Fruit fly (Drosophila melanogaster) whole organism, embryonic: Measurements from ENCODE around the gene Rai1.

Experiments
- B-H2 ChIP-seq: fragments of 200-800 bp; sonication (Bioruptor generic); optimal IDR thresholded peaks from 2 replicates; lab custom pipeline; 2018; ENCODE audit warnings: missing biosample characterization, mild to moderate bottlenecking, missing genetic modification characterization
- CG10321 ChIP-seq: fragments of 200-800 bp; sonication (Bioruptor generic); IDR thresholded peaks from 2 replicates; pipeline ENCODE4 v1.3.6; 2022; ENCODE audit warnings: missing biosample characterization, missing genetic modification characterization
- CG10431 ChIP-seq: fragments of 200-800 bp; sonication (Bioruptor generic); optimal IDR thresholded peaks from 3 replicates; lab custom pipeline; 2018; ENCODE audit warnings: missing biosample characterization, mild to moderate bottlenecking, missing genetic modification characterization
- CG11398 ChIP-seq: fragments of 200-800 bp; sonication (Bioruptor generic); optimal IDR thresholded peaks from 2 replicates; lab custom pipeline; 2016; ENCODE audit warnings: missing biosample characterization, missing genetic modification characterization
- CG11504 ChIP-seq: fragments of 200-800 bp; sonication (Bioruptor generic); optimal IDR thresholded peaks from 3 replicates; lab custom pipeline; 2019; ENCODE audit warnings: missing biosample characterization, mild to moderate bottlenecking, missing genetic modification characterization, moderate library complexity
- CG11560 ChIP-seq: fragments of 200-800 bp; sonication (Bioruptor generic); IDR thresholded peaks from 3 replicates; pipeline ENCODE4 v1.3.6; 2022; ENCODE audit warnings: missing biosample characterization, missing genetic modification characterization
- CG11723 ChIP-seq: fragments of 200-800 bp; sonication (Bioruptor generic); optimal IDR thresholded peaks from 2 replicates; lab custom pipeline; 2017; ENCODE audit warnings: missing biosample characterization, mild to moderate bottlenecking, missing genetic modification characterization
- CG14441 ChIP-seq: fragments of 200-800 bp; sonication (Bioruptor generic); IDR thresholded peaks from 2 replicates; pipeline ENCODE4 v1.3.6; 2022; ENCODE audit warnings: missing biosample characterization, missing genetic modification characterization
- CG18619 ChIP-seq: fragments of 200-800 bp; sonication (Bioruptor generic); optimal IDR thresholded peaks from 3 replicates; lab custom pipeline; 2017; ENCODE audit warnings: missing biosample characterization, mild to moderate bottlenecking, missing genetic modification characterization
- CG2678 ChIP-seq: fragments of 200-800 bp; sonication (Bioruptor generic); optimal IDR thresholded peaks from 3 replicates; lab custom pipeline; 2019; ENCODE audit warnings: missing biosample characterization, mild to moderate bottlenecking, missing genetic modification characterization, moderate library complexity
- CG31365 ChIP-seq: fragments of 200-800 bp; sonication (Bioruptor generic); optimal IDR thresholded peaks from 2 replicates; lab custom pipeline; 2018; ENCODE audit warnings: missing biosample characterization, mild to moderate bottlenecking, missing genetic modification characterization
- CG32772 ChIP-seq: fragments of 200-800 bp; sonication (Bioruptor generic); IDR thresholded peaks from 2 replicates; pipeline ENCODE4 v1.3.6; 2022; ENCODE audit warnings: missing biosample characterization, missing genetic modification characterization
- CG3847 ChIP-seq: fragments of 200-800 bp; sonication (Bioruptor generic); IDR thresholded peaks from 2 replicates; pipeline ENCODE4 v1.3.6; 2022; ENCODE audit warnings: missing biosample characterization, missing genetic modification characterization
- CG5953 ChIP-seq: fragments of 200-800 bp; sonication (Bioruptor generic); IDR thresholded peaks from 2 replicates; pipeline ENCODE4 v1.3.6; 2022; ENCODE audit warnings: missing biosample characterization, missing genetic modification characterization
- CG7556 ChIP-seq: fragments of 200-800 bp; sonication (Bioruptor generic); optimal IDR thresholded peaks from 2 replicates; lab custom pipeline; 2017; ENCODE audit warnings: missing biosample characterization, mild to moderate bottlenecking, missing genetic modification characterization
- CG8281 ChIP-seq: fragments of 200-800 bp; sonication (Bioruptor generic); optimal IDR thresholded peaks from 2 replicates; lab custom pipeline; 2018; ENCODE audit warnings: missing biosample characterization, mild to moderate bottlenecking, missing genetic modification characterization, moderate library complexity
- CG8359 ChIP-seq: fragments of 200-800 bp; sonication (Bioruptor generic); optimal IDR thresholded peaks from 2 replicates; lab custom pipeline; 2017; ENCODE audit warnings: missing biosample characterization, mild to moderate bottlenecking, missing genetic modification characterization, borderline replicate concordance
- CG9876 ChIP-seq: fragments of 200-800 bp; sonication (Bioruptor generic); optimal IDR thresholded peaks from 2 replicates; lab custom pipeline; 2016; ENCODE audit warnings: missing biosample characterization, missing genetic modification characterization
- CTCF ChIP-seq: fragments of 200-800 bp; sonication (Bioruptor generic); optimal IDR thresholded peaks from 2 replicates; lab custom pipeline; 2017; ENCODE audit warnings: missing biosample characterization, mild to moderate bottlenecking, missing genetic modification characterization, moderate library complexity
- D19A ChIP-seq: fragments of 200-800 bp; optimal IDR thresholded peaks from 3 replicates; lab custom pipeline; 2019; ENCODE audit warnings: missing biosample characterization, mild to moderate bottlenecking, missing genetic modification characterization, moderate library complexity
- Drgx ChIP-seq: fragments of 200-800 bp; sonication (Bioruptor generic); IDR thresholded peaks from 2 replicates; pipeline ENCODE4 v1.3.6; 2022; ENCODE audit warnings: missing biosample characterization, missing genetic modification characterization
- E2f1 ChIP-seq: fragments of 200-800 bp; sonication (Bioruptor generic); IDR thresholded peaks from 2 replicates; pipeline ENCODE4 v1.3.6; 2022; ENCODE audit warnings: missing biosample characterization, missing genetic modification characterization
- Ets65A ChIP-seq: fragments of 200-800 bp; sonication (Bioruptor generic); peaks from one replicate; lab custom pipeline; 2016; ENCODE audit warnings: missing biosample characterization, missing genetic modification characterization
- H15 ChIP-seq: fragments of 200-800 bp; sonication (Bioruptor generic); IDR thresholded peaks from 3 replicates; pipeline ENCODE4 v1.3.6; 2022; ENCODE audit warnings: missing biosample characterization, missing genetic modification characterization
- Hmr ChIP-seq: fragments of 200-800 bp; sonication (Bioruptor generic); optimal IDR thresholded peaks from 3 replicates; lab custom pipeline; 2017; ENCODE audit warnings: mild to moderate bottlenecking, missing biosample characterization, missing genetic modification reagents, missing genetic modification characterization
- Hr3 ChIP-seq: fragments of 200-800 bp; sonication (Bioruptor generic); optimal IDR thresholded peaks from 3 replicates; lab custom pipeline; 2016; ENCODE audit warnings: missing biosample characterization, missing genetic modification characterization
- NC2β ChIP-seq: fragments of 200-800 bp; sonication (Bioruptor generic); optimal IDR thresholded peaks from 2 replicates; lab custom pipeline; 2016; ENCODE audit warnings: missing biosample characterization, missing genetic modification characterization
- Oli ChIP-seq: fragments of 200-800 bp; sonication (Bioruptor generic); optimal IDR thresholded peaks from 2 replicates; lab custom pipeline; 2018; ENCODE audit warnings: missing biosample characterization, mild to moderate bottlenecking, missing genetic modification characterization, moderate library complexity
- Pdp1 ChIP-seq, 2 experiments: fragments of 200-800 bp; sonication (Bioruptor generic); optimal IDR thresholded peaks; 3 replicates each; lab custom pipeline; 2016; ENCODE audit warnings: missing biosample characterization in 2 of 2, missing genetic modification characterization in 2 of 2, mild to moderate bottlenecking in 1 of 2, moderate library complexity in 1 of 2
- Rx ChIP-seq: fragments of 200-800 bp; sonication (Bioruptor generic); IDR thresholded peaks from 2 replicates; pipeline ENCODE4 v1.3.6; 2022; ENCODE audit warnings: missing biosample characterization, missing genetic modification characterization
- Sox100B ChIP-seq: fragments of 200-800 bp; sonication (Bioruptor generic); optimal IDR thresholded peaks from 3 replicates; lab custom pipeline; 2018; ENCODE audit warnings: missing biosample characterization, mild to moderate bottlenecking, missing genetic modification characterization
- TFAM ChIP-seq: fragments of 200-800 bp; sonication (Bioruptor generic); optimal IDR thresholded peaks from 2 replicates; lab custom pipeline; 2017; ENCODE audit warnings: missing biosample characterization, missing genetic modification characterization, inconsistent platforms
- Tbp ChIP-seq: fragments of >200 bp; optimal IDR thresholded peaks from 2 replicates; lab custom pipeline; 2018; ENCODE audit warnings: missing biosample characterization, missing genetic modification characterization
- ab ChIP-seq: fragments of 200-800 bp; sonication (Bioruptor generic); optimal IDR thresholded peaks from 2 replicates; lab custom pipeline; 2016; ENCODE audit warnings: missing biosample characterization, missing genetic modification characterization
- ap ChIP-seq: fragments of 200-800 bp; sonication (Bioruptor generic); IDR thresholded peaks from 2 replicates; pipeline ENCODE4 v1.3.6; 2022; ENCODE audit warnings: missing biosample characterization, missing genetic modification characterization
- cato ChIP-seq: fragments of 200-800 bp; sonication (Bioruptor generic); optimal IDR thresholded peaks from 2 replicates; lab custom pipeline; 2016; ENCODE audit warnings: missing biosample characterization, missing genetic modification characterization, borderline replicate concordance
- cg ChIP-seq: fragments of 200-800 bp; sonication (Bioruptor generic); optimal IDR thresholded peaks from 3 replicates; lab custom pipeline; 2019; ENCODE audit warnings: missing biosample characterization, mild to moderate bottlenecking, missing genetic modification characterization, moderate library complexity
- cwo ChIP-seq: fragments of 200-800 bp; sonication (Bioruptor generic); optimal IDR thresholded peaks from 3 replicates; lab custom pipeline; 2017; ENCODE audit warnings: missing biosample characterization, missing genetic modification characterization, mild to moderate bottlenecking, moderate library complexity, missing genetic modification reagents
- disco-r ChIP-seq: fragments of 200-800 bp; sonication (Bioruptor generic); optimal IDR thresholded peaks from 2 replicates; lab custom pipeline; 2016; ENCODE audit warnings: missing biosample characterization, missing genetic modification characterization
- dysf ChIP-seq: fragments of 200-800 bp; sonication (Bioruptor generic); IDR thresholded peaks from 3 replicates; pipeline ENCODE4 v1.3.6; 2022; ENCODE audit warnings: missing biosample characterization, missing genetic modification characterization
- fd3F ChIP-seq: fragments of 200-800 bp; sonication (Bioruptor generic); optimal IDR thresholded peaks from 2 replicates; lab custom pipeline; 2018; ENCODE audit warnings: missing biosample characterization, mild to moderate bottlenecking, missing genetic modification characterization, moderate library complexity
- fd64A ChIP-seq: fragments of 200-800 bp; sonication (Bioruptor generic); optimal IDR thresholded peaks from 3 replicates; lab custom pipeline; 2018; ENCODE audit warnings: missing biosample characterization, mild to moderate bottlenecking, missing genetic modification characterization
- gem ChIP-seq: fragments of 200-800 bp; sonication (Bioruptor generic); optimal IDR thresholded peaks from 2 replicates; lab custom pipeline; 2019; ENCODE audit warnings: missing biosample characterization, mild to moderate bottlenecking, missing genetic modification characterization, moderate library complexity
- gfzf ChIP-seq: fragments of 200-800 bp; sonication (Bioruptor generic); optimal IDR thresholded peaks from 2 replicates; lab custom pipeline; 2016; ENCODE audit warnings: missing biosample characterization, mild to moderate bottlenecking, missing genetic modification characterization, moderate library complexity
- ind ChIP-seq: fragments of 200-800 bp; sonication (Bioruptor generic); optimal IDR thresholded peaks from 3 replicates; lab custom pipeline; 2016; ENCODE audit warnings: missing biosample characterization, missing genetic modification characterization
- org-1 ChIP-seq: fragments of 200-800 bp; sonication (Bioruptor generic); optimal IDR thresholded peaks from 2 replicates; lab custom pipeline; 2017; ENCODE audit warnings: missing biosample characterization, missing genetic modification characterization
- otp ChIP-seq: fragments of 200-800 bp; sonication (Bioruptor generic); IDR thresholded peaks from 3 replicates; pipeline ENCODE4, ENCODE4 v1.3.6; 2022; ENCODE audit warnings: missing biosample characterization, missing genetic modification characterization
- ro ChIP-seq: fragments of 200-800 bp; sonication (Bioruptor generic); IDR thresholded peaks from 2 replicates; pipeline ENCODE4 v1.3.6; 2022; ENCODE audit warnings: missing biosample characterization, missing genetic modification characterization
- scrt ChIP-seq: fragments of 200-800 bp; sonication (Bioruptor generic); optimal IDR thresholded peaks from 2 replicates; lab custom pipeline; 2018; ENCODE audit warnings: missing biosample characterization, mild to moderate bottlenecking, missing genetic modification characterization, moderate library complexity
- sisA ChIP-seq: fragments of 200-800 bp; sonication (Bioruptor generic); IDR thresholded peaks from 2 replicates; pipeline ENCODE4 v1.3.6; 2022; ENCODE audit warnings: missing biosample characterization, missing genetic modification characterization
- slp2 ChIP-seq: fragments of 200-800 bp; sonication (Bioruptor generic); optimal IDR thresholded peaks from 2 replicates; lab custom pipeline; 2016; ENCODE audit warnings: missing biosample characterization, missing genetic modification characterization
- tll ChIP-seq, 2 experiments: fragments of 200-800 bp in 1 of 2; fragments of >200 bp in 1 of 2; sonication (Bioruptor generic) in 1 of 2; optimal IDR thresholded peaks; 2 replicates each; lab custom pipeline; 2017 to 2019; ENCODE audit warnings: missing biosample characterization in 2 of 2, missing genetic modification characterization in 2 of 2, mild to moderate bottlenecking in 1 of 2, moderate library complexity in 1 of 2
- vvl ChIP-seq: fragments of 200-800 bp; sonication (Bioruptor generic); IDR thresholded peaks from 2 replicates; pipeline ENCODE4 v1.3.6; 2022; ENCODE audit warnings: missing biosample characterization, missing genetic modification characterization
- zen2 ChIP-seq: fragments of 200-800 bp; sonication (Bioruptor generic); IDR thresholded peaks from 3 replicates; pipeline ENCODE4 v1.3.6; 2022; ENCODE audit warnings: missing biosample characterization, missing genetic modification characterization; ENCODE audit not compliant: partially characterized antibody

Rai1 gene

DNA sequence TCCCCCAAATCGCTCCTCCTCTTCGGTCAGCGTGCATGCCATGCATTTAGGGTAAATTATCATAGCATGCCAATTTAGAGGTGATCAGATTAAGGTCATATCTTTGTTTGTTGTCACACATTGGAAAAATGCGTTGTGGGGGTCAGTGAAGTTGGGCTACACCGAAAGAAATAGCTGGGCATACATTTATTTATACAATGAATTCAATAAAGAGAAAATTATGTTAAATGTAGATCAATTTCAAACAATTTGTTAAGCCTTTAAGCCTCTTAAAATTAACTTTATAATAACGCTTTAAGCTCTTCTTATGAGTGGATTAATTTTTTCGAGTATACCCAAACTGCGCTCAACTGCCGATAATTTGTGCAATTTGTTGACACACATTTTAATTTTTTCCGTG is 11.2 kb upstream of the Rai1 start (continued):
- TF ChIP-seq TFAM = no peak
- no peak for TF ChIP-seq CG32772 (GFP tag; lab: Robert Waterston, UW)
- TF ChIP-seq scrt = no peak
- no peak for TF ChIP-seq E2f1
- TF ChIP-seq H15 (GFP tag; lab: Robert Waterston, UW) = no peak
- no peak for TF ChIP-seq Hr3 (GFP tag; lab: Kevin White, UChicago)
- no peak for TF ChIP-seq D19A
- no peak for TF ChIP-seq CG11723 (GFP tag; lab: Kevin White, UChicago)
- TF ChIP-seq cato = no peak
- no peak for TF ChIP-seq CG10321 (GFP tag; lab: Robert Waterston, UW)
- no peak for TF ChIP-seq fd3F
- TF ChIP-seq CG11398 = no peak
- no peak for TF ChIP-seq CG10431 (GFP tag; lab: Kevin White, UChicago)
- no peak for TF ChIP-seq CG11560 (tag; lab: Robert Waterston, UW)
- TF ChIP-seq CG14441 (GFP tag; lab: Robert Waterston, UW) = peak; percentile 32; the same call in 1 of the 2 replicates
- peak; percentile 21; the same call in 1 of the 2 replicates for TF ChIP-seq Drgx (GFP tag; lab: Robert Waterston, UW)
- no peak for TF ChIP-seq Sox100B (GFP tag; lab: Kevin White, UChicago)
- TF ChIP-seq dysf (GFP tag; lab: Robert Waterston, UW) = 0 out of 3 replicates have a peak, but pooled peaks have one; percentile 30
- TF ChIP-seq CG8281 (tag; lab: Kevin White, UChicago) = no peak
- TF ChIP-seq slp2 (GFP tag; lab: Kevin White, UChicago) = no peak
- TF ChIP-seq sisA (GFP tag; lab: Robert Waterston, UW) = no peak
- no peak for TF ChIP-seq Oli
- TF ChIP-seq Ets65A = peak; percentile 57
- TF ChIP-seq CG9876 = no peak
- TF ChIP-seq CG2678 = peak; percentile 4
- no peak for TF ChIP-seq CG8359
- no peak for TF ChIP-seq cg (GFP tag; lab: Kevin White, UChicago)

DNA sequence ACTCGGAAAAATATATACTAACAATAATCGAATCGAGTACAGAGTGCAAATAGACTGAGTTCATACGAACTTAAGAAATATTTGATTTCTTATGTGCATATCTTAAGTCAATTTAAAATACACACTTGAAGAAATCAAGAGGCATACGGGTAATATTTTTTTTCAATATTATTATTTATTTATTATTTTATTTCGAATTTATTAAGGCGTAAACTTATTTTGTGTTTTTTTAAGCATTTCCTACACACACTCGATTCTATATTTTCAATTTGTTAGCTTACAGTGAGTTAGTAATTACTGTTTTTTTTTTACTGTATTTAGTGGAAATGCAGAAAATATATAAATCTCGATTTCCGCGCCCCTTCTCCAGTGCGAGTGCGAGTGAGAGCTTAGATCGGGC is 10.1 kb upstream of the Rai1 start:
- TF ChIP-seq CG3847 (GFP tag; lab: Robert Waterston, UW) = no peak
- no peak for TF ChIP-seq Tbp (GFP tag; lab: Kevin White, UChicago)
- TF ChIP-seq CG11504 (tag; lab: Kevin White, UChicago) = peak; percentile 67
- no peak for TF ChIP-seq zen2
- no peak for TF ChIP-seq Hmr
- no peak for TF ChIP-seq CG31365 (tag; lab: Kevin White, UChicago)
- no peak for TF ChIP-seq tll (GFP tag; optimal IDR thresholded peaks at IDR 0.05; lab: Kevin White, UChicago)
- TF ChIP-seq cwo (GFP tag; lab: Kevin White, UChicago) = no peak
- TF ChIP-seq CG5953 (GFP tag; lab: Robert Waterston, UW) = no peak
- no peak for TF ChIP-seq disco-r
- no peak for TF ChIP-seq fd64A (GFP tag; lab: Kevin White, UChicago)
- TF ChIP-seq CG7556 = peak; percentile 17
- no peak for TF ChIP-seq Rx (GFP tag; lab: Robert Waterston, UW)
- no peak for TF ChIP-seq org-1 (GFP tag; lab: Kevin White, UChicago)
- 0 out of 2 replicates have a peak, but pooled peaks have one; percentile 14 for TF ChIP-seq vvl (GFP tag; lab: Robert Waterston, UW)
- no peak for TF ChIP-seq Pdp1 (GFP tag; optimal IDR thresholded peaks at IDR 0.05; lab: Kevin White, UChicago)
- no peak for TF ChIP-seq ro (GFP tag; lab: Robert Waterston, UW)
- no peak for TF ChIP-seq CTCF (GFP tag; lab: Kevin White, UChicago)
- no peak for TF ChIP-seq B-H2 (GFP tag; lab: Kevin White, UChicago)
- TF ChIP-seq ind (GFP tag; lab: Kevin White, UChicago) = peak; percentile 5
- no peak for TF ChIP-seq ab (GFP tag; lab: Kevin White, UChicago)
- no peak for TF ChIP-seq ap
- TF ChIP-seq gem = peak; percentile 59
- no peak for TF ChIP-seq gfzf (GFP tag; lab: Kevin White, UChicago)
- TF ChIP-seq CG18619 (GFP tag; lab: Kevin White, UChicago) = no peak
- no peak for TF ChIP-seq otp (GFP tag; lab: Robert Waterston, UW)
- TF ChIP-seq NC2β = no peak
